Fruit fly (Drosophila melanogaster) whole organism, pupa: ENCODE data around the gene Prp16.

Experiments
- CG10348 ChIP-seq: fragments of 200-800 bp; sonication (Bioruptor generic); IDR thresholded peaks from 2 replicates; pipeline ENCODE4 v1.3.6; 2022; ENCODE audit warnings: missing biosample characterization, missing genetic modification characterization
- CG12605 ChIP-seq: fragments of 200-800 bp; sonication (Bioruptor generic); IDR thresholded peaks from 2 replicates; pipeline ENCODE4 v1.3.6; 2022; ENCODE audit warnings: missing biosample characterization, missing genetic modification characterization
- CG13204 ChIP-seq: fragments of 200-800 bp; sonication (Bioruptor generic); optimal IDR thresholded peaks from 2 replicates; lab custom pipeline; 2018; ENCODE audit warnings: missing biosample characterization, mild to moderate bottlenecking, missing genetic modification characterization, moderate library complexity
- CG14655 ChIP-seq: fragments of 200-800 bp; sonication (Bioruptor generic); optimal IDR thresholded peaks from 3 replicates; lab custom pipeline; 2017; ENCODE audit warnings: mild to moderate bottlenecking, missing biosample characterization, missing genetic modification reagents, missing genetic modification characterization
- CG15710 ChIP-seq: fragments of 200-800 bp; sonication (Bioruptor generic); optimal IDR thresholded peaks from 2 replicates; lab custom pipeline; 2018; ENCODE audit warnings: missing biosample characterization, mild to moderate bottlenecking, missing genetic modification characterization, moderate library complexity
- CG17806 ChIP-seq: fragments of 200-800 bp; sonication (Bioruptor generic); optimal IDR thresholded peaks from 2 replicates; lab custom pipeline; 2018; ENCODE audit warnings: missing biosample characterization, mild to moderate bottlenecking, missing genetic modification characterization, moderate library complexity
- CG32121 ChIP-seq: fragments of 200-800 bp; sonication (Bioruptor generic); IDR thresholded peaks from 2 replicates; pipeline ENCODE4 v1.3.6; 2022; ENCODE audit warnings: missing biosample characterization, missing genetic modification characterization
- CG34367 ChIP-seq: fragments of 200-800 bp; sonication (Bioruptor generic); optimal IDR thresholded peaks from 2 replicates; lab custom pipeline; 2018; ENCODE audit warnings: missing biosample characterization, mild to moderate bottlenecking, missing genetic modification characterization
- CG4496 ChIP-seq: fragments of 200-800 bp; sonication (Bioruptor generic); IDR thresholded peaks from 3 replicates; pipeline ENCODE4 v1.3.6; 2022; ENCODE audit warnings: missing biosample characterization, missing genetic modification characterization
- CG8159 ChIP-seq: fragments of 200-800 bp; sonication (Bioruptor generic); optimal IDR thresholded peaks from 3 replicates; lab custom pipeline; 2018; ENCODE audit warnings: missing biosample characterization, mild to moderate bottlenecking, missing genetic modification characterization, moderate library complexity
- CG8301 ChIP-seq: fragments of 200-800 bp; sonication (Bioruptor generic); optimal IDR thresholded peaks from 2 replicates; lab custom pipeline; 2018; ENCODE audit warnings: missing biosample characterization, mild to moderate bottlenecking, missing genetic modification characterization
- CG9948 ChIP-seq: fragments of 200-800 bp; sonication (Bioruptor generic); optimal IDR thresholded peaks from 2 replicates; lab custom pipeline; 2018; ENCODE audit warnings: missing biosample characterization, mild to moderate bottlenecking, missing genetic modification characterization, moderate library complexity
- D1 ChIP-seq: fragments of 200-800 bp; sonication (Bioruptor generic); optimal IDR thresholded peaks from 2 replicates; lab custom pipeline; 2018; ENCODE audit warnings: missing biosample characterization, mild to moderate bottlenecking, missing genetic modification characterization, moderate library complexity
- EcR ChIP-seq: fragments of 200-800 bp; sonication (Bioruptor generic); optimal IDR thresholded peaks from 3 replicates; lab custom pipeline; 2019; ENCODE audit warnings: missing biosample characterization, missing genetic modification characterization, mild to moderate bottlenecking, moderate library complexity, missing genetic modification reagents
- Pif1A ChIP-seq: fragments of 200-800 bp; sonication (Bioruptor generic); optimal IDR thresholded peaks from 3 replicates; lab custom pipeline; 2016; ENCODE audit warnings: missing biosample characterization, missing genetic modification characterization
- Pif1B ChIP-seq: fragments of 200-800 bp; sonication (Bioruptor generic); optimal IDR thresholded peaks from 3 replicates; lab custom pipeline; 2016; ENCODE audit warnings: missing biosample characterization, missing genetic modification characterization
- Snoo ChIP-seq: fragments of 200-800 bp; sonication (Bioruptor generic); optimal IDR thresholded peaks from 3 replicates; lab custom pipeline; 2017; ENCODE audit warnings: missing biosample characterization, mild to moderate bottlenecking, missing genetic modification characterization, inconsistent platforms
- fd96Ca ChIP-seq: fragments of 200-800 bp; sonication (Bioruptor generic); IDR thresholded peaks from 3 replicates; pipeline ENCODE4 v1.3.6; 2022; ENCODE audit warnings: missing biosample characterization, missing genetic modification characterization
- gl ChIP-seq: fragments of 200-800 bp; sonication (Bioruptor generic); optimal IDR thresholded peaks from 2 replicates; lab custom pipeline; 2018; ENCODE audit warnings: missing biosample characterization, mild to moderate bottlenecking, missing genetic modification characterization
- rn ChIP-seq: fragments of 200-800 bp; sonication (Bioruptor generic); IDR thresholded peaks from 2 replicates; pipeline ENCODE4 v1.3.6; 2022; ENCODE audit warnings: missing biosample characterization, missing genetic modification characterization

Gene Prp16

dm6 chrX:14201178-14201577 is at the start of gene Prp16:
Gene Prp16, plus strand, starts transcription at chrX:14201362.
- TF ChIP-seq Pif1A (GFP tag; lab: Kevin White, UChicago) = no peak
- TF ChIP-seq CG14655 (GFP tag; lab: Kevin White, UChicago) = no peak
- no peak for TF ChIP-seq rn (GFP tag; lab: Robert Waterston, UW)
- no peak for TF ChIP-seq CG9948 (tag; lab: Kevin White, UChicago)
- TF ChIP-seq EcR (GFP tag; lab: Kevin White, UChicago) = no peak
- TF ChIP-seq CG32121 (GFP tag; lab: Robert Waterston, UW) = no peak
- no peak for TF ChIP-seq gl (tag; lab: Kevin White, UChicago)
- no peak for TF ChIP-seq Pif1B
- TF ChIP-seq, all 21 proteins: peak for 0

- TF ChIP-seq fd96Ca (GFP tag; lab: Robert Waterston, UW) (no peak), Pif1B (no peak), CG17806 (no peak), CG12605 (GFP tag; lab: Robert Waterston, UW) (no peak), rn (GFP tag; lab: Robert Waterston, UW) (no peak), CG14655 (GFP tag; lab: Kevin White, UChicago) (no peak), CG8159 (tag; lab: Kevin White, UChicago) (no peak), CG34367 (tag; lab: Kevin White, UChicago) (no peak), D1 (no peak)
These were observed 49.3 kb upstream of the Prp16 start, which contains the start of gene CG12479 for dm6 chrX:14151906-14152305. Gene CG12479, minus strand, starts transcription at chrX:14152006.

dm6 chrX:14153689-14154088 is 47.5 kb upstream of the Prp16 start:
- peak; percentile 53 for TF ChIP-seq CG9948 (tag; lab: Kevin White, UChicago)
- no peak for TF ChIP-seq Snoo (tag; lab: Kevin White, UChicago)
- TF ChIP-seq CG17806 = peak; percentile 3
- no peak for TF ChIP-seq fd96Ca (GFP tag; lab: Robert Waterston, UW)
- peak; percentile 67 for TF ChIP-seq CG14655 (GFP tag; lab: Kevin White, UChicago)
- TF ChIP-seq CG8159 (tag; lab: Kevin White, UChicago) = peak; percentile 51
- TF ChIP-seq CG15710 (tag; lab: Kevin White, UChicago) = peak; percentile 33

- TF ChIP-seq CG14655 (GFP tag; lab: Kevin White, UChicago) (peak; percentile 13), Pif1B (no peak), CG4496 (GFP tag; lab: Robert Waterston, UW) (0 out of 3 replicates have a peak, but pooled peaks have one; percentile 47), CG10348 (GFP tag; lab: Robert Waterston, UW) (no peak)
These were observed 32.0 kb upstream of the Prp16 start, which contains the start of gene CG12480 for dm6 chrX:14169068-14169642. Gene CG12480, plus strand, starts transcription at chrX:14169592.

- TF ChIP-seq Pif1A (GFP tag; lab: Kevin White, UChicago) (no peak), CG8301 (no peak), CG14655 (GFP tag; lab: Kevin White, UChicago) (no peak), CG9948 (tag; lab: Kevin White, UChicago) (no peak), CG8159 (tag; lab: Kevin White, UChicago) (no peak), CG15710 (tag; lab: Kevin White, UChicago) (no peak), Pif1B (no peak), CG12605 (GFP tag; lab: Robert Waterston, UW) (no peak), gl (tag; lab: Kevin White, UChicago) (no peak), CG10348 (GFP tag; lab: Robert Waterston, UW) (no peak), fd96Ca (GFP tag; lab: Robert Waterston, UW) (no peak), rn (GFP tag; lab: Robert Waterston, UW) (no peak), CG34367 (tag; lab: Kevin White, UChicago) (no peak), CG13204 (GFP tag; lab: Kevin White, UChicago) (no peak), CG32121 (GFP tag; lab: Robert Waterston, UW) (no peak), CG17806 (no peak), Snoo (tag; lab: Kevin White, UChicago) (no peak), CG4496 (GFP tag; lab: Robert Waterston, UW) (no peak)
These were observed 28.6 kb upstream of the Prp16 start, which contains the start of gene betaNACtes1 for dm6 chrX:14172524-14172923. Gene betaNACtes1, minus strand, starts transcription at chrX:14172624.

dm6 chrX:14173654-14174053 is 27.5 kb upstream of the Prp16 start:
- TF ChIP-seq CG10348 (GFP tag; lab: Robert Waterston, UW) = no peak
- no peak for TF ChIP-seq CG8159 (tag; lab: Kevin White, UChicago)
- TF ChIP-seq CG34367 (tag; lab: Kevin White, UChicago) = no peak
- no peak for TF ChIP-seq CG17806

- TF ChIP-seq CG13204 (GFP tag; lab: Kevin White, UChicago) = peak; percentile 26
- no peak for TF ChIP-seq Snoo (tag; lab: Kevin White, UChicago)
- TF ChIP-seq, all 21 proteins: peak for 1
These were observed 26.7 kb upstream of the Prp16 start, which contains the start of gene CG1368 for dm6 chrX:14174456-14174855. Gene CG1368, plus strand, starts transcription at chrX:14174756.
